Fruit fly (Drosophila melanogaster) whole organism, embryonic: ENCODE data around the gene cindr.

Source experiments
- Antp ChIP-seq: fragments of 200-800 bp; sonication (Bioruptor generic); optimal IDR thresholded peaks from 3 replicates; lab custom pipeline; 2016; ENCODE audit warnings: missing biosample characterization, missing genetic modification characterization
- B-H2 ChIP-seq: fragments of 200-800 bp; sonication (Bioruptor generic); optimal IDR thresholded peaks from 2 replicates; lab custom pipeline; 2018; ENCODE audit warnings: missing biosample characterization, mild to moderate bottlenecking, missing genetic modification characterization
- CG10209 ChIP-seq: fragments of 200-800 bp; sonication (Bioruptor generic); optimal IDR thresholded peaks from 3 replicates; lab custom pipeline; 2017; ENCODE audit warnings: missing biosample characterization, mild to moderate bottlenecking, missing genetic modification characterization, missing genetic modification reagents
- CG10321 ChIP-seq: fragments of 200-800 bp; sonication (Bioruptor generic); IDR thresholded peaks from 2 replicates; pipeline ENCODE4 v1.3.6; 2022; ENCODE audit warnings: missing biosample characterization, missing genetic modification characterization
- CG10366 ChIP-seq: fragments of 200-800 bp; sonication (Bioruptor generic); IDR thresholded peaks from 2 replicates; pipeline ENCODE4 v1.3.6; 2022; ENCODE audit warnings: missing biosample characterization, missing genetic modification characterization
- CG11085 ChIP-seq: fragments of 200-800 bp; sonication (Bioruptor generic); IDR thresholded peaks from 2 replicates; pipeline ENCODE4 v1.3.6; 2022; ENCODE audit warnings: missing biosample characterization, missing genetic modification characterization
- CG11398 ChIP-seq: fragments of 200-800 bp; sonication (Bioruptor generic); optimal IDR thresholded peaks from 2 replicates; lab custom pipeline; 2016; ENCODE audit warnings: missing biosample characterization, missing genetic modification characterization
- CG12155 ChIP-seq: fragments of 200-800 bp; sonication (Bioruptor generic); optimal IDR thresholded peaks from 3 replicates; lab custom pipeline; 2016; ENCODE audit warnings: missing biosample characterization, missing genetic modification characterization
- CG12769 ChIP-seq: fragments of 200-800 bp; sonication (Bioruptor generic); optimal IDR thresholded peaks from 2 replicates; lab custom pipeline; 2019; ENCODE audit warnings: missing biosample characterization, mild to moderate bottlenecking, missing genetic modification characterization, moderate library complexity
- CG13123 ChIP-seq: fragments of 200-800 bp; sonication (Bioruptor generic); optimal IDR thresholded peaks from 2 replicates; lab custom pipeline; 2016; ENCODE audit warnings: missing biosample characterization, missing genetic modification characterization
- CG13424 ChIP-seq: fragments of 200-800 bp; sonication (Bioruptor generic); optimal IDR thresholded peaks from 2 replicates; lab custom pipeline; 2019; ENCODE audit warnings: missing biosample characterization, mild to moderate bottlenecking, missing genetic modification characterization, moderate library complexity
- CG15479 ChIP-seq: fragments of 200-800 bp; sonication (Bioruptor generic); optimal IDR thresholded peaks from 3 replicates; lab custom pipeline; 2019; ENCODE audit warnings: missing biosample characterization, mild to moderate bottlenecking, missing genetic modification characterization, moderate library complexity
- CG15514 ChIP-seq: fragments of 200-800 bp; sonication (Bioruptor generic); optimal IDR thresholded peaks from 3 replicates; lab custom pipeline; 2017; ENCODE audit warnings: missing biosample characterization, missing genetic modification characterization, mild to moderate bottlenecking, moderate library complexity, missing genetic modification reagents
- CG15696 ChIP-seq: fragments of 200-800 bp; sonication (Bioruptor generic); optimal IDR thresholded peaks from 2 replicates; lab custom pipeline; 2019; ENCODE audit warnings: missing biosample characterization, mild to moderate bottlenecking, missing genetic modification characterization, moderate library complexity
- CG17829 ChIP-seq: fragments of 200-800 bp; optimal IDR thresholded peaks from 2 replicates; lab custom pipeline; 2019; ENCODE audit warnings: missing biosample characterization, mild to moderate bottlenecking, missing genetic modification characterization, moderate library complexity
- CG18476 ChIP-seq: fragments of 200-800 bp; sonication (Bioruptor generic); optimal IDR thresholded peaks from 2 replicates; lab custom pipeline; 2016; ENCODE audit warnings: missing biosample characterization, mild to moderate bottlenecking, missing genetic modification characterization
- CG2712 ChIP-seq: fragments of 200-800 bp; optimal IDR thresholded peaks from 3 replicates; lab custom pipeline; 2019; ENCODE audit warnings: missing biosample characterization, mild to moderate bottlenecking, missing genetic modification characterization, moderate library complexity
- CG3065 ChIP-seq: fragments of 200-800 bp; sonication (Bioruptor generic); optimal IDR thresholded peaks from 2 replicates; lab custom pipeline; 2016; ENCODE audit warnings: missing biosample characterization, missing genetic modification characterization
- CG31365 ChIP-seq: fragments of 200-800 bp; sonication (Bioruptor generic); optimal IDR thresholded peaks from 2 replicates; lab custom pipeline; 2018; ENCODE audit warnings: missing biosample characterization, mild to moderate bottlenecking, missing genetic modification characterization
- CG31441 ChIP-seq: fragments of 200-800 bp; sonication (Bioruptor generic); IDR thresholded peaks from 2 replicates; pipeline ENCODE4 v1.3.6; 2022; ENCODE audit warnings: missing biosample characterization, missing genetic modification characterization
- CG3847 ChIP-seq: fragments of 200-800 bp; sonication (Bioruptor generic); IDR thresholded peaks from 2 replicates; pipeline ENCODE4 v1.3.6; 2022; ENCODE audit warnings: missing biosample characterization, missing genetic modification characterization
- CG42726 ChIP-seq: fragments of 200-800 bp; sonication (Bioruptor generic); IDR thresholded peaks from 2 replicates; pipeline ENCODE4 v1.3.6; 2022; ENCODE audit warnings: missing biosample characterization, missing genetic modification characterization; ENCODE audit not compliant: partially characterized antibody
- CG4328 ChIP-seq: fragments of 200-800 bp; sonication (Bioruptor generic); optimal IDR thresholded peaks from 3 replicates; lab custom pipeline; 2017; ENCODE audit warnings: missing biosample characterization, missing genetic modification reagents, missing genetic modification characterization
- CG6683 ChIP-seq: fragments of 200-800 bp; sonication (Bioruptor generic); optimal IDR thresholded peaks from 2 replicates; lab custom pipeline; 2017; ENCODE audit warnings: missing biosample characterization, mild to moderate bottlenecking, missing genetic modification characterization, missing genetic modification reagents
- CG7556 ChIP-seq: fragments of 200-800 bp; sonication (Bioruptor generic); optimal IDR thresholded peaks from 2 replicates; lab custom pipeline; 2017; ENCODE audit warnings: missing biosample characterization, mild to moderate bottlenecking, missing genetic modification characterization
- CG9215 ChIP-seq: fragments of 200-800 bp; sonication (Bioruptor generic); IDR thresholded peaks from 2 replicates; pipeline ENCODE4 v1.3.6; 2022; ENCODE audit warnings: missing biosample characterization, missing genetic modification characterization
- Fer2 ChIP-seq: fragments of 200-800 bp; sonication (Bioruptor generic); optimal IDR thresholded peaks from 2 replicates; lab custom pipeline; 2018; ENCODE audit warnings: missing biosample characterization, mild to moderate bottlenecking, missing genetic modification characterization, moderate library complexity
- HHEX ChIP-seq: fragments of 200-800 bp; sonication (Bioruptor generic); optimal IDR thresholded peaks from 3 replicates; lab custom pipeline; 2017; ENCODE audit warnings: missing biosample characterization, mild to moderate bottlenecking, missing genetic modification characterization, missing genetic modification reagents
- HLH54F ChIP-seq: fragments of 200-800 bp; sonication (Bioruptor generic); optimal IDR thresholded peaks from 3 replicates; lab custom pipeline; 2016; ENCODE audit warnings: missing biosample characterization, missing genetic modification characterization
- Myb ChIP-seq: fragments of 200-800 bp; sonication (Bioruptor generic); optimal IDR thresholded peaks from 2 replicates; lab custom pipeline; 2016; ENCODE audit warnings: missing biosample characterization, missing genetic modification characterization
- Opbp ChIP-seq: fragments of 200-800 bp; sonication (Bioruptor generic); IDR thresholded peaks from 3 replicates; pipeline ENCODE4 v1.3.6; 2022; ENCODE audit warnings: missing biosample characterization, missing genetic modification characterization; ENCODE audit not compliant: partially characterized antibody
- Optix ChIP-seq: fragments of 200-800 bp; sonication (Bioruptor generic); IDR thresholded peaks from 3 replicates; pipeline ENCODE4 v1.3.6; 2022; ENCODE audit warnings: missing biosample characterization, missing genetic modification characterization
- PHDP ChIP-seq: fragments of 200-800 bp; sonication (Bioruptor generic); optimal IDR thresholded peaks from 3 replicates; lab custom pipeline; 2018; ENCODE audit warnings: missing biosample characterization, mild to moderate bottlenecking, missing genetic modification characterization, moderate library complexity
- Side ChIP-seq: fragments of 200-800 bp; sonication (Bioruptor generic); optimal IDR thresholded peaks from 2 replicates; lab custom pipeline; 2016; ENCODE audit warnings: missing biosample characterization, missing genetic modification characterization
- Six4 ChIP-seq: fragments of 200-800 bp; sonication (Bioruptor generic); optimal IDR thresholded peaks from 2 replicates; lab custom pipeline; 2016; ENCODE audit warnings: missing biosample characterization, missing genetic modification characterization
- Spps ChIP-seq: fragments of 200-800 bp; sonication (Bioruptor generic); optimal IDR thresholded peaks from 2 replicates; lab custom pipeline; 2018; ENCODE audit warnings: missing biosample characterization, mild to moderate bottlenecking, missing genetic modification characterization
- bab2 ChIP-seq: fragments of 200-800 bp; sonication (Bioruptor generic); optimal IDR thresholded peaks from 2 replicates; lab custom pipeline; 2016; ENCODE audit warnings: missing biosample characterization, missing genetic modification characterization
- bbx ChIP-seq: fragments of 200-800 bp; sonication (Bioruptor generic); IDR thresholded peaks from 2 replicates; pipeline ENCODE4 v1.3.6; 2022; ENCODE audit warnings: missing biosample characterization, missing genetic modification characterization; ENCODE audit not compliant: partially characterized antibody
- bigmax ChIP-seq: fragments of 200-800 bp; sonication (Bioruptor generic); optimal IDR thresholded peaks from 2 replicates; lab custom pipeline; 2018; ENCODE audit warnings: missing biosample characterization, mild to moderate bottlenecking, missing genetic modification characterization
- cad ChIP-seq: fragments of >200 bp; optimal IDR thresholded peaks from 2 replicates; lab custom pipeline; 2017; ENCODE audit warnings: missing biosample characterization, missing genetic modification characterization
- chn ChIP-seq: fragments of 200-800 bp; sonication (Bioruptor generic); optimal IDR thresholded peaks from 2 replicates; lab custom pipeline; 2016; ENCODE audit warnings: missing biosample characterization, missing genetic modification characterization
- gt ChIP-seq: fragments of 200-800 bp; sonication (Bioruptor generic); IDR thresholded peaks from 2 replicates; pipeline ENCODE4 v1.3.6; 2022; ENCODE audit warnings: missing biosample characterization, missing genetic modification characterization
- hb ChIP-seq: fragments of 200-800 bp; sonication (Bioruptor generic); IDR thresholded peaks from 3 replicates; pipeline ENCODE4 v1.3.6; 2022; ENCODE audit warnings: missing biosample characterization, missing genetic modification characterization; ENCODE audit not compliant: partially characterized antibody
- ind ChIP-seq: fragments of 200-800 bp; sonication (Bioruptor generic); optimal IDR thresholded peaks from 3 replicates; lab custom pipeline; 2016; ENCODE audit warnings: missing biosample characterization, missing genetic modification characterization
- lola ChIP-seq, 3 experiments: fragments of >200 bp in 2 of 3; fragments of 200-800 bp in 1 of 3; sonication (Bioruptor generic) in 1 of 3; optimal IDR thresholded peaks; 2 replicates each; lab custom pipeline; 2017 to 2019; ENCODE audit warnings: missing biosample characterization in 3 of 3, missing genetic modification characterization in 3 of 3, mild to moderate bottlenecking in 1 of 3, moderate library complexity in 1 of 3
- nmo ChIP-seq: fragments of 200-800 bp; sonication (Bioruptor generic); optimal IDR thresholded peaks from 2 replicates; lab custom pipeline; 2018; ENCODE audit warnings: missing biosample characterization, mild to moderate bottlenecking, missing genetic modification characterization, moderate library complexity
- pita ChIP-seq: fragments of 200-800 bp; sonication (Bioruptor generic); optimal IDR thresholded peaks from 2 replicates; lab custom pipeline; 2017; ENCODE audit warnings: missing biosample characterization, mild to moderate bottlenecking, missing genetic modification characterization
- run ChIP-seq: fragments of 200-800 bp; sonication (Bioruptor generic); optimal IDR thresholded peaks from 3 replicates; lab custom pipeline; 2018; ENCODE audit warnings: missing biosample characterization, mild to moderate bottlenecking, missing genetic modification characterization
- sd ChIP-seq: fragments of 200-800 bp; sonication (Bioruptor generic); optimal IDR thresholded peaks from 3 replicates; lab custom pipeline; 2018; ENCODE audit warnings: missing biosample characterization, mild to moderate bottlenecking, missing genetic modification characterization, moderate library complexity
- tx ChIP-seq: fragments of 200-800 bp; sonication (Bioruptor generic); optimal IDR thresholded peaks from 2 replicates; lab custom pipeline; 2016; ENCODE audit warnings: missing biosample characterization, missing genetic modification characterization

cindr gene

DNA sequence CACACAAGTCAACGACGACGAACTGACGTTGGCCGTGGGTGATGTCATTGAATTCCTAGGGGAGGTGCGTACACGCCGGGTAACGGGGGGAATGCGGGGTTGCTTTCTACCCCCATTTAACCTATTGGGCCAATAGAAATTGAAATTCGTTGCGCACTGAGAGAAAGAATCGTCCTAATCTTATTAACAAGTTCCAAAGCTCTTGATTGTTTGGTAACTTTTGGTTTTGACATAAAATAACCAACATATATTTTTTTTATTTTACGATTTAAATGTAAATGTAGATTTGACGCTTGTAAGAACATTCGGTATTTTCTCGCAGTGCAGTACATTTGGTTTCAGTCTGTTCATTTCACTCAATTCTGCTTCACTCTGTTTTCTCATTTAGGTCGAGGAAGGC lies 8.8 kb downstream of the cindr start (continued):
- peak; percentile 82 for TF ChIP-seq sd (tag; lab: Kevin White, UChicago)
- peak; percentile 85 for TF ChIP-seq CG17829 (tag; lab: Kevin White, UChicago)
- TF ChIP-seq CG13123 (GFP tag; lab: Kevin White, UChicago) = peak; percentile 64
- peak; percentile 68 for TF ChIP-seq ind (GFP tag; lab: Kevin White, UChicago)
- TF ChIP-seq CG11085 (GFP tag; lab: Robert Waterston, UW) = no peak
- TF ChIP-seq B-H2 (GFP tag; lab: Kevin White, UChicago) = peak; percentile 43
- TF ChIP-seq HLH54F (GFP tag; lab: Kevin White, UChicago) = peak; percentile 70
- peak; percentile 74 for TF ChIP-seq CG3847 (GFP tag; lab: Robert Waterston, UW)
- peak; percentile 62 for TF ChIP-seq Antp (GFP tag; lab: Kevin White, UChicago)
- TF ChIP-seq Optix (GFP tag; lab: Robert Waterston, UW) = peak; percentile 45; the same call in 1 of the 3 replicates
- peak; percentile 33; the same call in 1 of the 2 replicates for TF ChIP-seq CG10321
- peak; percentile 90 for TF ChIP-seq CG13424 (tag; lab: Kevin White, UChicago)
- peak; percentile 91 for TF ChIP-seq CG2712 (tag; lab: Kevin White, UChicago)
- TF ChIP-seq bab2 (GFP tag; lab: Kevin White, UChicago) = peak; percentile 84
- peak; percentile 80 for TF ChIP-seq CG12155 (GFP tag; lab: Kevin White, UChicago)
- TF ChIP-seq pita (GFP tag; lab: Kevin White, UChicago) = no peak
- TF ChIP-seq nmo (GFP tag; lab: Kevin White, UChicago) = peak; percentile 91
- no peak for TF ChIP-seq bigmax (GFP tag; lab: Kevin White, UChicago)
- no peak for TF ChIP-seq cad (GFP tag; lab: Kevin White, UChicago)
- peak; percentile 31 for TF ChIP-seq run (tag; lab: Kevin White, UChicago)
- peak; percentile 84 for TF ChIP-seq CG10366 (GFP tag; lab: Robert Waterston, UW)
- peak; percentile 64 for TF ChIP-seq CG15696
- peak; percentile 90 for TF ChIP-seq CG7556 (GFP tag; lab: Kevin White, UChicago)
- TF ChIP-seq PHDP = peak; percentile 91
- TF ChIP-seq CG10209 (GFP tag; lab: Kevin White, UChicago) = peak; percentile 80
- TF ChIP-seq CG4328 (GFP tag; lab: Kevin White, UChicago) = peak; percentile 56
- TF ChIP-seq Myb (GFP tag; lab: Kevin White, UChicago) = peak; percentile 50
- TF ChIP-seq CG15514 = peak; percentile 55
- peak; percentile 37 for TF ChIP-seq Fer2
- peak; percentile 82 for TF ChIP-seq Six4 (GFP tag; lab: Kevin White, UChicago)
- TF ChIP-seq hb = no peak
- TF ChIP-seq Side (GFP tag; lab: Kevin White, UChicago) = peak; percentile 67
- TF ChIP-seq CG31365 (tag; lab: Kevin White, UChicago) = no peak
- no peak for TF ChIP-seq CG42726 (GFP tag; lab: Robert Waterston, UW)
- TF ChIP-seq CG9215 (GFP tag; lab: Robert Waterston, UW) = peak; percentile 11; the same call in 1 of the 2 replicates
- TF ChIP-seq Spps (tag; lab: Kevin White, UChicago) = peak; percentile 85
- TF ChIP-seq CG3065 = peak; percentile 80
- 0 out of 2 replicates have a peak, but pooled peaks have one; percentile 11 for TF ChIP-seq gt (GFP tag; lab: Robert Waterston, UW)
- TF ChIP-seq CG18476 = peak; percentile 72
- peak; percentile 69 for TF ChIP-seq CG6683 (GFP tag; lab: Kevin White, UChicago)
- no peak for TF ChIP-seq bbx
- peak; percentile 77 for TF ChIP-seq tx (GFP tag; lab: Kevin White, UChicago)
- peak; percentile 49 for TF ChIP-seq CG12769 (tag; lab: Kevin White, UChicago)
- no peak for TF ChIP-seq CG11398 (GFP tag; lab: Kevin White, UChicago)
- TF ChIP-seq HHEX (GFP tag; lab: Kevin White, UChicago) = peak; percentile 83
- TF ChIP-seq CG31441 (GFP tag; lab: Robert Waterston, UW) = peak; percentile 91
- no peak for TF ChIP-seq CG15479 (GFP tag; lab: Kevin White, UChicago)
- TF ChIP-seq chn = peak; percentile 79
- TF ChIP-seq lola (GFP tag; optimal IDR thresholded peaks at IDR 0.05; lab: Kevin White, UChicago) = peak in 1 of 3 experiments; percentile 86
- TF ChIP-seq Opbp = no peak
